Worm (Caenorhabditis elegans) whole organism, L3 larva: ENCODE data around the gene mtrr-1.

Experiments used
- R02D3.7 ChIP-seq: fragments of 150-350 bp; optimal IDR thresholded peaks from 2 replicates; lab custom pipeline; 2014; ENCODE audit warnings: missing biosample characterization, missing genetic modification characterization
- ZK546.5 ChIP-seq: sonication (generic microtip); optimal IDR thresholded peaks from 2 replicates; lab custom pipeline; 2017; ENCODE audit warnings: missing biosample characterization, missing genetic modification characterization
- aly-2 ChIP-seq: fragments of 150-350 bp; optimal IDR thresholded peaks from 2 replicates; lab custom pipeline; 2014; ENCODE audit warnings: missing biosample characterization, missing genetic modification characterization
- ama-1 ChIP-seq: fragments of 150-350 bp; optimal IDR thresholded peaks from 2 replicates; lab custom pipeline; 2018
- ceh-16 ChIP-seq: sonication (generic microtip); optimal IDR thresholded peaks from 2 replicates; lab custom pipeline; 2017; ENCODE audit warnings: missing biosample characterization, missing genetic modification characterization
- ceh-28 ChIP-seq: fragments of 150-350 bp; optimal IDR thresholded peaks from 2 replicates; lab custom pipeline; 2014; ENCODE audit warnings: missing biosample characterization, missing genetic modification reagents, missing genetic modification characterization
- ceh-82 ChIP-seq: fragments of 150-350 bp; optimal IDR thresholded peaks from 2 replicates; lab custom pipeline; 2014; ENCODE audit warnings: missing biosample characterization, missing genetic modification characterization
- ceh-9 ChIP-seq: sonication (generic microtip); optimal IDR thresholded peaks from 2 replicates; lab custom pipeline; 2018; ENCODE audit warnings: missing biosample characterization, missing genetic modification characterization
- daf-12 ChIP-seq: fragments of 150-350 bp; optimal IDR thresholded peaks from 2 replicates; lab custom pipeline; 2014; ENCODE audit warnings: missing biosample characterization, missing genetic modification reagents, missing genetic modification characterization
- egl-27 ChIP-seq: sonication (generic microtip); optimal IDR thresholded peaks from 4 replicates; lab custom pipeline; 2017; ENCODE audit warnings: missing biosample characterization, missing genetic modification reagents, missing genetic modification characterization
- egl-5 ChIP-seq: fragments of 150-350 bp; optimal IDR thresholded peaks from 2 replicates; lab custom pipeline; 2017; ENCODE audit warnings: missing biosample characterization, missing genetic modification reagents, missing genetic modification characterization, inconsistent platforms
- elt-1 ChIP-seq: fragments of 150-350 bp; optimal IDR thresholded peaks from 2 replicates; lab custom pipeline; 2014; ENCODE audit warnings: missing biosample characterization, missing genetic modification characterization
- elt-2 ChIP-seq: sonication (generic microtip); optimal IDR thresholded peaks from 2 replicates; lab custom pipeline; 2016; ENCODE audit warnings: missing genetic modification reagents, mild to moderate bottlenecking, missing genetic modification characterization, missing compliant biosample characterization
- elt-3 ChIP-seq, 3 experiments: fragments of 150-350 bp in 1 of 3; sonication (generic microtip) in 2 of 3; optimal IDR thresholded peaks; 2 replicates in 2 of 3; 4 replicates in 1 of 3; lab custom pipeline; 2014 to 2017; ENCODE audit warnings: missing biosample characterization in 3 of 3, missing genetic modification characterization in 3 of 3
- eor-1 ChIP-seq, 2 experiments: fragments of 150-350 bp; optimal IDR thresholded peaks; 2 replicates each; lab custom pipeline; 2014 to 2018; ENCODE audit warnings: missing biosample characterization in 2 of 2, missing genetic modification characterization in 2 of 2
- fkh-10 ChIP-seq: sonication (generic microtip); optimal IDR thresholded peaks from 2 replicates; lab custom pipeline; 2017; ENCODE audit warnings: missing biosample characterization, missing genetic modification reagents, missing genetic modification characterization
- fkh-2 ChIP-seq: fragments of 150-350 bp; optimal IDR thresholded peaks from 2 replicates; lab custom pipeline; 2014; ENCODE audit warnings: missing biosample characterization, missing genetic modification reagents, missing genetic modification characterization
- fos-1 ChIP-seq: fragments of 150-350 bp; optimal IDR thresholded peaks from 2 replicates; lab custom pipeline; 2014; ENCODE audit warnings: missing biosample characterization, missing genetic modification characterization
- hmg-11 ChIP-seq: sonication (generic microtip); optimal IDR thresholded peaks from 2 replicates; lab custom pipeline; 2016; ENCODE audit warnings: missing genetic modification characterization, missing compliant biosample characterization
- jun-1 ChIP-seq: fragments of 150-350 bp; optimal IDR thresholded peaks from 2 replicates; lab custom pipeline; 2014; ENCODE audit warnings: missing biosample characterization, missing genetic modification reagents, missing genetic modification characterization
- lin-15B ChIP-seq: fragments of 150-350 bp; optimal IDR thresholded peaks from 2 replicates; lab custom pipeline; 2014; ENCODE audit warnings: missing biosample characterization, missing genetic modification characterization
- lin-39 ChIP-seq: fragments of 150-350 bp; optimal IDR thresholded peaks from 2 replicates; lab custom pipeline; 2018; ENCODE audit warnings: missing biosample characterization, missing genetic modification reagents, missing genetic modification characterization
- lsy-12 ChIP-seq: sonication (generic microtip); optimal IDR thresholded peaks from 2 replicates; lab custom pipeline; 2016; ENCODE audit warnings: mild to moderate bottlenecking, missing genetic modification characterization, missing compliant biosample characterization
- mdl-1 ChIP-seq: fragments of 150-350 bp; optimal IDR thresholded peaks from 2 replicates; lab custom pipeline; 2014; ENCODE audit warnings: missing biosample characterization, missing genetic modification characterization
- mml-1 ChIP-seq: fragments of 150-350 bp; sonication (generic microtip); optimal IDR thresholded peaks from 3 replicates; lab custom pipeline; 2014; ENCODE audit warnings: missing biosample characterization, missing genetic modification characterization
- nfya-1 ChIP-seq: sonication (generic microtip); optimal IDR thresholded peaks from 2 replicates; lab custom pipeline; 2017; ENCODE audit warnings: missing genetic modification characterization, mild to moderate bottlenecking, missing compliant biosample characterization, antibody characterized with exemption, moderate library complexity; ENCODE audit not compliant: insufficient read depth
- nhr-11 ChIP-seq: fragments of 150-350 bp; optimal IDR thresholded peaks from 2 replicates; lab custom pipeline; 2014; ENCODE audit warnings: missing biosample characterization, missing genetic modification characterization
- nhr-12 ChIP-seq: fragments of 150-350 bp; optimal IDR thresholded peaks from 2 replicates; lab custom pipeline; 2014; ENCODE audit warnings: missing biosample characterization, missing genetic modification characterization
- nhr-23 ChIP-seq: fragments of 150-350 bp; optimal IDR thresholded peaks from 2 replicates; lab custom pipeline; 2014; ENCODE audit warnings: missing biosample characterization, missing genetic modification reagents, missing genetic modification characterization
- nhr-237 ChIP-seq: fragments of 150-350 bp; optimal IDR thresholded peaks from 2 replicates; lab custom pipeline; 2014; ENCODE audit warnings: missing biosample characterization, missing genetic modification characterization
- nhr-25 ChIP-seq: sonication (generic microtip); optimal IDR thresholded peaks from 2 replicates; lab custom pipeline; 2017; ENCODE audit warnings: missing biosample characterization, missing genetic modification characterization
- nhr-28 ChIP-seq: fragments of 150-350 bp; optimal IDR thresholded peaks from 2 replicates; lab custom pipeline; 2014; ENCODE audit warnings: missing biosample characterization, missing genetic modification characterization
- nhr-43 ChIP-seq: sonication (generic microtip); optimal IDR thresholded peaks from 2 replicates; lab custom pipeline; 2016; ENCODE audit warnings: mild to moderate bottlenecking, missing genetic modification characterization, missing compliant biosample characterization; ENCODE audit not compliant: poor library complexity, severe bottlenecking
- nhr-67 ChIP-seq: fragments of 150-350 bp; optimal IDR thresholded peaks from 2 replicates; lab custom pipeline; 2014; ENCODE audit warnings: missing biosample characterization, missing genetic modification characterization
- nhr-76 ChIP-seq: fragments of 150-350 bp; sonication (generic microtip); optimal IDR thresholded peaks from 5 replicates; lab custom pipeline; 2014; ENCODE audit warnings: missing biosample characterization, missing genetic modification characterization
- nhr-77 ChIP-seq: fragments of 150-350 bp; optimal IDR thresholded peaks from 2 replicates; lab custom pipeline; 2014; ENCODE audit warnings: missing biosample characterization, missing genetic modification characterization
- pha-4 ChIP-seq: fragments of 150-350 bp; optimal IDR thresholded peaks from 2 replicates; lab custom pipeline; 2014; ENCODE audit warnings: missing biosample characterization, missing genetic modification reagents, missing genetic modification characterization
- pqm-1 ChIP-seq: fragments of 150-350 bp; optimal IDR thresholded peaks from 2 replicates; lab custom pipeline; 2017; ENCODE audit warnings: missing biosample characterization, missing genetic modification characterization, inconsistent platforms
- sea-2 ChIP-seq: fragments of 150-350 bp; sonication (generic microtip); optimal IDR thresholded peaks from 4 replicates; lab custom pipeline; 2014; ENCODE audit warnings: missing biosample characterization, missing genetic modification reagents, missing genetic modification characterization
- skn-1 ChIP-seq: fragments of 150-350 bp; optimal IDR thresholded peaks from 2 replicates; lab custom pipeline; 2014; ENCODE audit warnings: missing biosample characterization, missing genetic modification characterization
- snpc-4 ChIP-seq: fragments of 150-350 bp; optimal IDR thresholded peaks from 2 replicates; lab custom pipeline; 2014; ENCODE audit warnings: missing biosample characterization, missing genetic modification characterization
- tbx-2 ChIP-seq: sonication (generic microtip); optimal IDR thresholded peaks from 2 replicates; lab custom pipeline; 2016; ENCODE audit warnings: mild to moderate bottlenecking, missing genetic modification characterization, missing compliant biosample characterization
- unc-39 ChIP-seq: sonication (generic microtip); optimal IDR thresholded peaks from 4 replicates; lab custom pipeline; 2017; ENCODE audit warnings: missing biosample characterization, missing genetic modification characterization
- unc-62 ChIP-seq: fragments of 150-350 bp; sonication (generic microtip); optimal IDR thresholded peaks from 4 replicates; lab custom pipeline; 2014; ENCODE audit warnings: missing biosample characterization, missing genetic modification reagents, missing genetic modification characterization
- zag-1 ChIP-seq: fragments of 150-350 bp; optimal IDR thresholded peaks from 2 replicates; lab custom pipeline; 2014; ENCODE audit warnings: missing biosample characterization, missing genetic modification characterization
- ztf-11 ChIP-seq: fragments of 150-350 bp; optimal IDR thresholded peaks from 2 replicates; lab custom pipeline; 2014; ENCODE audit warnings: missing biosample characterization, missing genetic modification characterization
- ztf-4 ChIP-seq: fragments of 150-350 bp; optimal IDR thresholded peaks from 2 replicates; lab custom pipeline; 2014; ENCODE audit warnings: missing biosample characterization, missing genetic modification characterization

mtrr-1 gene

DNA sequence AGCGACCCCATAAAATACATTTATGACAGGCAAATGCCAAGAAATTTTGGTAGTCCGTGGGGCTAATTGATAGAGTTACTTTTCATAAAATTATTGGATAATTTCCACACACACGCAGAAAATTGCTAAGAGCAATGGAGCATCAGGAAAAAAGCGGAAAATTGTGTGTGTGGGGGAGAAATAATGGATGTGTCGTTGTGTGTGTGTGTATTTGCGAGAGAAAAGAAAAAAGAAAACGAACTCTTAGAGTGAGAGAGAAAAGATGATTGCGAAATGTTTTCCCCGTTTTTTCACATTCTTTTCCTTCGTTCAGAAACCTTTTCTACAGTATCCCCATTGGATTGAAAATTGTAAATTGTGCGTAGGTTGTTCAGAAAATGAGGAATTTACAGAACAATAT, 4.2 kb upstream of the mtrr-1 start:
- TF ChIP-seq unc-62 (GFP tag; lab: Kevin White, UChicago) = no peak
- TF ChIP-seq nhr-28 (tag; lab: Kevin White, UChicago) = no peak
- peak; percentile 56 for TF ChIP-seq nfya-1 (tag; lab: Kevin White, UChicago)
- no peak for TF ChIP-seq fos-1
- peak; percentile 6 for TF ChIP-seq lin-15B (tag; lab: Kevin White, UChicago)
- no peak for TF ChIP-seq jun-1 (tag; lab: Kevin White, UChicago)
- TF ChIP-seq egl-5 (tag; lab: Kevin White, UChicago) = peak; percentile 69
- peak; percentile 57 for TF ChIP-seq hmg-11
- TF ChIP-seq lin-39 = peak; percentile 55
- TF ChIP-seq lsy-12 (tag; lab: Kevin White, UChicago) = no peak
- TF ChIP-seq tbx-2 (tag; lab: Kevin White, UChicago) = no peak
- no peak for TF ChIP-seq ceh-9
- TF ChIP-seq ama-1 = peak; percentile 40

DNA sequence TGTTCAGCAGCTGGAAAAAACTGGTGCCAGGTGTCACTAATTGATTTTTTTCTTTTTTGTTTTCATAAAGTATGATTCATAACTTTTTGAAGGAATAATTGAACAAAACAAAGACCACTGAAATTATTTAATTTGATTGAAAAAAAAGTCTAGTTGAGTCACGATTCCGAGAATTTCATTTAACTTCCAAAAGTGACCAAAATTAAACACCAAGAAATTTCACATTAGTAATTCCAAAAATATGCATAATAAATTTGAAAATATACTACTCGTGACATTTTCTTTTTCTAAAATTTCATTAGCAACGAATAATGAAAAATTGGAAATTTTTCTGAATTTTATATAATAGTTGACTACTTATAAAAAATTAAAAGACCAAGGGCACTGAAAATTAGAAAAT, 3.7 kb upstream of the mtrr-1 start:
- TF ChIP-seq R02D3.7 (tag; lab: Kevin White, UChicago) (no peak), ceh-9 (no peak), pqm-1 (tag; lab: Kevin White, UChicago) (no peak), elt-1 (tag; lab: Kevin White, UChicago) (no peak), sea-2 (GFP tag; lab: Kevin White, UChicago) (no peak), skn-1 (tag; lab: Kevin White, UChicago) (no peak), unc-62 (GFP tag; lab: Kevin White, UChicago) (no peak), tbx-2 (tag; lab: Kevin White, UChicago) (no peak), zag-1 (tag; lab: Kevin White, UChicago) (no peak), nhr-76 (no peak), nhr-23 (no peak), snpc-4 (tag; lab: Kevin White, UChicago) (no peak)

DNA sequence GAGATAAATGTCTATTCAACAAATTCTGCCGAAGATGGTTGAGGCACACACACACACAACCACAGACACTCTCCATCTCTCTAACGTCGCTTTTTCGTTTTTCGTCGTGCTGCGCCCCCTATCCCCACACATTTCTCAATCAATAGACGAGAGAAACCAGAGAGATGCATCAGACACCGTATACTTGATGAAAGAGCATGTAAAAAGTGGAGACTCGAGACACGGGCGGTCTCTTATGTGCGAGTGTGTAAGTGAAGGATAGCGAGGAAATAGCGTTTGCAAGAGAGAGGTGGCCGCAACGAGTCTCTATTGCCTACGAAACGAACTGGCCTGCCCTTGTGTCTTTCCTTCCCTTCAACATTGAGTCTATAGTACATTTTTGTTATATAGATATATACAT, 3.0 kb upstream of the mtrr-1 start:
- TF ChIP-seq nhr-11 (tag; lab: Kevin White, UChicago) (peak; percentile 88), mdl-1 (tag; lab: Kevin White, UChicago) (peak; percentile 64), pha-4 (tag; lab: Kevin White, UChicago) (peak; percentile 90), lin-15B (tag; lab: Kevin White, UChicago) (peak; percentile 88), elt-1 (tag; lab: Kevin White, UChicago) (peak; percentile 15), fkh-2 (tag; lab: Kevin White, UChicago) (no peak), unc-62 (GFP tag; lab: Kevin White, UChicago) (peak; percentile 87), nhr-76 (no peak), egl-27 (tag; lab: Kevin White, UChicago) (peak; percentile 13), skn-1 (tag; lab: Kevin White, UChicago) (peak; percentile 64), nhr-28 (tag; lab: Kevin White, UChicago) (no peak), nfya-1 (tag; lab: Kevin White, UChicago) (peak; percentile 97), ceh-82 (no peak), eor-1 (tag; optimal IDR thresholded peaks at IDR 0.05; lab: Kevin White, UChicago) (no peak), ceh-28 (peak; percentile 94), R02D3.7 (tag; lab: Kevin White, UChicago) (peak; percentile 51), elt-3 (tag; optimal IDR thresholded peaks at IDR 0.05; lab: Kevin White, UChicago) (peak in 1 of 3 experiments; percentile 62), fos-1 (peak; percentile 78), lin-39 (peak; percentile 96), elt-2 (tag; lab: Kevin White, UChicago) (peak; percentile 88), sea-2 (GFP tag; lab: Kevin White, UChicago) (no peak), ama-1 (peak; percentile 91), snpc-4 (tag; lab: Kevin White, UChicago) (peak; percentile 28), hmg-11 (peak; percentile 99), ztf-11 (tag; lab: Kevin White, UChicago) (peak; percentile 32), fkh-10 (GFP tag; lab: Kevin White, UChicago) (peak; percentile 61), unc-39 (no peak), ceh-16 (tag; lab: Kevin White, UChicago) (no peak), daf-12 (tag; lab: Kevin White, UChicago) (no peak), mml-1 (tag; lab: Kevin White, UChicago) (no peak), pqm-1 (tag; lab: Kevin White, UChicago) (peak; percentile 95), nhr-12 (no peak), ztf-4 (tag; lab: Kevin White, UChicago) (peak; percentile 64), aly-2 (tag; lab: Kevin White, UChicago) (peak; percentile 16), zag-1 (tag; lab: Kevin White, UChicago) (no peak), nhr-77 (no peak), nhr-67 (no peak), lsy-12 (tag; lab: Kevin White, UChicago) (peak; percentile 96), nhr-237 (tag; lab: Kevin White, UChicago) (no peak), tbx-2 (tag; lab: Kevin White, UChicago) (peak; percentile 78), nhr-43 (peak; percentile 81), egl-5 (tag; lab: Kevin White, UChicago) (peak; percentile 56), nhr-25 (tag; lab: Kevin White, UChicago) (peak; percentile 97), ceh-9 (no peak), ZK546.5 (tag; lab: Kevin White, UChicago) (no peak), jun-1 (tag; lab: Kevin White, UChicago) (peak; percentile 93)
